Fruit fly (Drosophila melanogaster) S2 (cell line): ENCODE results near the gene Gr22a.

ENCODE experiments used
- CG8478 ChIP-seq: fragments of >200 bp; optimal IDR thresholded peaks from 2 replicates; lab custom pipeline; 2018
- CTCF ChIP-seq, 2 experiments: fragments of >200 bp; optimal IDR thresholded peaks; 2 replicates each; lab custom pipeline; 2018

- TF ChIP-seq CG8478 (no peak), CTCF (optimal IDR thresholded peaks at IDR 0.05; lab: Kevin White, UChicago) (no peak)
Observed at dm6 chr2L:1832465-1832864, 37.7 kb upstream of the Gr22a start, which contains the start of gene c-cup.
